Worm (Caenorhabditis elegans): ENCODE results near the gene asp-5.

ce11 chrV:8271995-8272394, at the start of gene asp-5:
- TF ChIP-seq saeg-2 (GFP tag; IDR thresholded peaks at IDR 0.05), result no peak
- TF ChIP-seq daf-12 (tag; optimal IDR thresholded peaks at IDR 0.05), result no peak
- no peak for TF ChIP-seq php-3 (GFP tag; IDR thresholded peaks at IDR 0.05)
- TF ChIP-seq fkh-10 (GFP tag; optimal IDR thresholded peaks at IDR 0.05), result no peak
- no peak for TF ChIP-seq nhr-11 (tag; optimal IDR thresholded peaks at IDR 0.05)
- TF ChIP-seq ceh-82 (tag; optimal IDR thresholded peaks at IDR 0.05), result no peak
- no peak for TF ChIP-seq nhr-237 (tag; optimal IDR thresholded peaks at IDR 0.05)
- no peak for TF ChIP-seq unc-39 (tag; optimal IDR thresholded peaks at IDR 0.05)
